Worm (Caenorhabditis elegans) whole organism, L4 larva: ENCODE data around the gene lsy-27.

Experiments
- D1046.2 ChIP-seq: fragments of 200-800 bp; sonication (Bioruptor generic); IDR thresholded peaks from 2 replicates; pipeline ENCODE4 v1.3.6; 2022; ENCODE audit warnings: missing genetic modification characterization, missing compliant biosample characterization
- F10B5.3 ChIP-seq: sonication (generic microtip); optimal IDR thresholded peaks from 2 replicates; lab custom pipeline; 2016; ENCODE audit warnings: mild to moderate bottlenecking, missing genetic modification characterization, missing compliant biosample characterization
- F26F4.8 ChIP-seq: fragments of 200-800 bp; sonication (Bioruptor generic); conservative IDR thresholded peaks from 2 replicates; pipeline ENCODE4 v1.3.6; 2022; ENCODE audit warnings: missing genetic modification characterization, missing compliant biosample characterization
- F37D6.2 ChIP-seq: sonication (generic microtip); optimal IDR thresholded peaks from 2 replicates; lab custom pipeline; 2016; ENCODE audit warnings: mild to moderate bottlenecking, missing genetic modification characterization, missing compliant biosample characterization
- T26A8.4 ChIP-seq: fragments of 200-800 bp; sonication (Bioruptor generic); IDR thresholded peaks from 2 replicates; pipeline ENCODE4 v1.3.6; 2022; ENCODE audit warnings: missing genetic modification characterization, missing compliant biosample characterization
- Y48G9A.11 ChIP-seq: fragments of 200-800 bp; sonication (Bioruptor generic); IDR thresholded peaks from 2 replicates; pipeline ENCODE4 v1.3.6; 2022; ENCODE audit warnings: missing genetic modification reagents, missing genetic modification characterization, missing compliant biosample characterization
- Y5F2A.4 ChIP-seq: fragments of 200-800 bp; sonication (Bioruptor generic); optimal IDR thresholded peaks from 2 replicates; lab custom pipeline; 2018; ENCODE audit warnings: mild to moderate bottlenecking, missing genetic modification characterization, missing compliant biosample characterization
- ama-1 ChIP-seq: fragments of 150-350 bp; optimal IDR thresholded peaks from 2 replicates; lab custom pipeline; 2014; ENCODE audit warnings: inconsistent platforms, mixed read lengths
- ceh-82 ChIP-seq: sonication (generic microtip); optimal IDR thresholded peaks from 2 replicates; lab custom pipeline; 2017; ENCODE audit warnings: missing biosample characterization, missing genetic modification characterization
- cey-2 ChIP-seq: sonication (generic microtip); optimal IDR thresholded peaks from 3 replicates; lab custom pipeline; 2017; ENCODE audit warnings: missing genetic modification characterization, mild to moderate bottlenecking, missing compliant biosample characterization, antibody characterized with exemption, borderline replicate concordance; ENCODE audit not compliant: insufficient read depth
- ctbp-1 ChIP-seq: fragments of 200-800 bp; sonication (Bioruptor generic); IDR thresholded peaks from 2 replicates; pipeline ENCODE4 v1.3.6; 2022; ENCODE audit warnings: missing genetic modification reagents, missing genetic modification characterization, missing compliant biosample characterization
- dmd-9 ChIP-seq: fragments of 200-800 bp; sonication (Bioruptor generic); IDR thresholded peaks from 2 replicates; pipeline ENCODE4 v1.3.6; 2022; ENCODE audit warnings: missing genetic modification reagents, missing genetic modification characterization, missing compliant biosample characterization
- dpl-1 ChIP-seq: fragments of 150-350 bp; optimal IDR thresholded peaks from 2 replicates; lab custom pipeline; 2014; ENCODE audit warnings: missing biosample characterization, missing genetic modification reagents, missing genetic modification characterization
- duxl-1 ChIP-seq: sonication (generic microtip); optimal IDR thresholded peaks from 2 replicates; lab custom pipeline; 2016; ENCODE audit warnings: mild to moderate bottlenecking, missing genetic modification characterization, moderate library complexity, missing compliant biosample characterization; ENCODE audit not compliant: poor library complexity
- dve-1 ChIP-seq: sonication (generic microtip); optimal IDR thresholded peaks from 2 replicates; lab custom pipeline; 2017; ENCODE audit warnings: antibody characterized with exemption, mild to moderate bottlenecking, missing genetic modification characterization, missing compliant biosample characterization; ENCODE audit not compliant: insufficient read depth
- fkh-10 ChIP-seq: fragments of 150-350 bp; optimal IDR thresholded peaks from 2 replicates; lab custom pipeline; 2014; ENCODE audit warnings: missing biosample characterization, missing genetic modification reagents, missing genetic modification characterization
- hmg-1.1 ChIP-seq: fragments of 200-800 bp; sonication (Bioruptor generic); IDR thresholded peaks from 2 replicates; pipeline ENCODE4 v1.3.6; 2022; ENCODE audit warnings: missing genetic modification reagents, missing genetic modification characterization, missing compliant biosample characterization
- jun-1 ChIP-seq: fragments of 150-350 bp; optimal IDR thresholded peaks from 2 replicates; lab custom pipeline; 2014; ENCODE audit warnings: missing biosample characterization, missing genetic modification reagents, missing genetic modification characterization
- lim-7 ChIP-seq: fragments of 200-800 bp; sonication (Bioruptor generic); IDR thresholded peaks from 2 replicates; pipeline ENCODE4 v1.3.6; 2022; ENCODE audit warnings: missing genetic modification characterization, missing compliant biosample characterization
- lin-1 ChIP-seq: fragments of 200-800 bp; sonication (Bioruptor generic); IDR thresholded peaks from 2 replicates; pipeline ENCODE4 v1.3.6; 2022; ENCODE audit warnings: missing genetic modification reagents, missing genetic modification characterization, missing compliant biosample characterization
- nhr-10 ChIP-seq: fragments of 150-350 bp; optimal IDR thresholded peaks from 2 replicates; lab custom pipeline; 2014; ENCODE audit warnings: missing biosample characterization, missing genetic modification characterization
- nhr-11 ChIP-seq: fragments of 150-350 bp; optimal IDR thresholded peaks from 2 replicates; lab custom pipeline; 2014; ENCODE audit warnings: missing biosample characterization, missing genetic modification characterization
- nhr-237 ChIP-seq: sonication (generic microtip); optimal IDR thresholded peaks from 2 replicates; lab custom pipeline; 2017; ENCODE audit warnings: missing biosample characterization, missing genetic modification characterization
- nhr-25 ChIP-seq: sonication (generic microtip); optimal IDR thresholded peaks from 2 replicates; lab custom pipeline; 2017; ENCODE audit warnings: missing genetic modification characterization, mild to moderate bottlenecking, missing compliant biosample characterization, antibody characterized with exemption, moderate library complexity, borderline replicate concordance; ENCODE audit not compliant: insufficient read depth
- saeg-2 ChIP-seq: fragments of 200-800 bp; sonication (Bioruptor generic); IDR thresholded peaks from 2 replicates; pipeline ENCODE4 v1.3.6; 2022; ENCODE audit warnings: missing genetic modification reagents, missing genetic modification characterization, missing compliant biosample characterization
- sdz-12 ChIP-seq: fragments of 200-800 bp; sonication (Bioruptor generic); optimal IDR thresholded peaks from 2 replicates; lab custom pipeline; 2018; ENCODE audit warnings: mild to moderate bottlenecking, missing genetic modification characterization, missing compliant biosample characterization
- skn-1 ChIP-seq: fragments of 150-350 bp; optimal IDR thresholded peaks from 2 replicates; lab custom pipeline; 2014; ENCODE audit warnings: missing biosample characterization, missing genetic modification characterization
- tag-97 ChIP-seq: fragments of 200-800 bp; sonication (Bioruptor generic); IDR thresholded peaks from 2 replicates; pipeline ENCODE4 v1.3.6; 2022; ENCODE audit warnings: missing genetic modification characterization, missing compliant biosample characterization
- unc-62 ChIP-seq, 3 experiments: fragments of 150-350 bp in 1 of 3; sonication (generic microtip); optimal IDR thresholded peaks in 2 of 3; peaks in 1 of 3; 1 replicate in 1 of 3; 2 replicates in 2 of 3; lab custom pipeline; 2014 to 2017; ENCODE audit warnings: missing biosample characterization in 3 of 3, missing genetic modification characterization in 3 of 3, missing genetic modification reagents in 3 of 3, missing genotype in 1 of 3
- zfp-3 ChIP-seq: fragments of 200-800 bp; sonication (Bioruptor generic); conservative IDR thresholded peaks from 2 replicates; pipeline ENCODE4 v1.3.6; 2022; ENCODE audit warnings: missing genetic modification reagents, missing genetic modification characterization, missing compliant biosample characterization
- ztf-11 ChIP-seq: fragments of 150-350 bp; optimal IDR thresholded peaks from 2 replicates; lab custom pipeline; 2014; ENCODE audit warnings: missing biosample characterization, missing genetic modification characterization

The lsy-27 gene

ce11 chrV:17317786-17318185, 32.2 kb downstream of the lsy-27 start, which contains the start of gene srz-58 (continued):
- TF ChIP-seq Y48G9A.11 (GFP tag; lab: Robert Waterston, UW) (no peak), F26F4.8 (no peak), F10B5.3 (tag; lab: Kevin White, UChicago) (no peak), ztf-11 (no peak), nhr-237 (tag; lab: Kevin White, UChicago) (no peak), zfp-3 (no peak), hmg-1.1 (no peak), T26A8.4 (GFP tag; lab: Robert Waterston, UW) (no peak), skn-1 (tag; lab: Kevin White, UChicago) (no peak), D1046.2 (GFP tag; lab: Robert Waterston, UW) (no peak), ctbp-1 (GFP tag; lab: Robert Waterston, UW) (no peak), dmd-9 (GFP tag; lab: Robert Waterston, UW) (no peak), lin-1 (GFP tag; lab: Robert Waterston, UW) (0 out of 2 replicates have a peak, but pooled peaks have one; percentile 12), lim-7 (GFP tag; lab: Robert Waterston, UW) (peak; percentile 60; the same call in 1 of the 2 replicates), saeg-2 (no peak), fkh-10 (GFP tag; lab: Kevin White, UChicago) (no peak)
- TF ChIP-seq, all 104 proteins: peak for 8

ce11 chrV:17317297-17317696, 32.7 kb downstream of the lsy-27 start:
- TF ChIP-seq ceh-82 (tag; lab: Kevin White, UChicago) (no peak), nhr-11 (tag; lab: Kevin White, UChicago) (no peak), jun-1 (tag; lab: Kevin White, UChicago) (no peak), unc-62 (GFP tag; optimal IDR thresholded peaks at IDR 0.05 in 1 of 2; lab: Kevin White, UChicago) (peak in 1 of 2 experiments; percentile 91), unc-62 (tag; optimal IDR thresholded peaks at IDR 0.05; lab: Kevin White, UChicago) (no peak), Y5F2A.4 (no peak)
- TF ChIP-seq, all 104 proteins: peak for 1

- TF ChIP-seq tag-97 (GFP tag; lab: Robert Waterston, UW) (no peak), duxl-1 (peak; percentile 90)
These were observed 34.9 kb downstream of the lsy-27 start, which contains the start of gene F31E9.6 for ce11 chrV:17315063-17315462. Gene F31E9.6 (minus strand): TSS chrV:17315153.

DNA sequence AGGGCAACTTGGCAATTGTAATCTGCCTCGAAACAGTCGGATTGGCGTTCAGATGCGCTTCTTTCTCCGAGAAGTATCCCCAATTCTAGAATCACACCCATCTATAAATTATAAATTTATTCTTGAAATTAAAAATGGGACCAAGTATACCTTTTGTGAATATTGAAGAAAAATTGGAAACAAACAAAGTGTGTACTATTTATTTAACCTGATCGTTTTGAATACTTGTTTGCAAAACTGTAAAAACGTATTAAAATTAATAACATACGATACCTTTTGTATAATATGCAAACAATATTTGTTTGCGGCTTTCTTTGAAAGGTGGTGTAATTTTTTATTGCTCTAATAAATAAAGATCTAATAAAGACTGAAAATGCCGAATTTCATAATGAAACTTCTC, 37.6 kb downstream of the lsy-27 start, which contains the start of gene Y61B8B.3:
Y61B8B.3 (minus strand) TSS at position 101 of the 400 bp plus-strand sequence.
- TF ChIP-seq ctbp-1 (GFP tag; lab: Robert Waterston, UW), result no peak
- no peak for TF ChIP-seq F37D6.2 (tag; lab: Kevin White, UChicago)
- no peak for TF ChIP-seq nhr-25 (tag; lab: Kevin White, UChicago)
- no peak for TF ChIP-seq nhr-10 (tag; lab: Kevin White, UChicago)
- TF ChIP-seq saeg-2, result no peak
- TF ChIP-seq cey-2 (tag; lab: Kevin White, UChicago), result no peak

- TF ChIP-seq dve-1 (tag; lab: Kevin White, UChicago) (no peak), dpl-1 (GFP tag; lab: Kevin White, UChicago) (peak; percentile 8), ama-1 (no peak), skn-1 (tag; lab: Kevin White, UChicago) (no peak)
These were observed 42.1 kb downstream of the lsy-27 start for ce11 chrV:17307926-17308325.

DNA sequence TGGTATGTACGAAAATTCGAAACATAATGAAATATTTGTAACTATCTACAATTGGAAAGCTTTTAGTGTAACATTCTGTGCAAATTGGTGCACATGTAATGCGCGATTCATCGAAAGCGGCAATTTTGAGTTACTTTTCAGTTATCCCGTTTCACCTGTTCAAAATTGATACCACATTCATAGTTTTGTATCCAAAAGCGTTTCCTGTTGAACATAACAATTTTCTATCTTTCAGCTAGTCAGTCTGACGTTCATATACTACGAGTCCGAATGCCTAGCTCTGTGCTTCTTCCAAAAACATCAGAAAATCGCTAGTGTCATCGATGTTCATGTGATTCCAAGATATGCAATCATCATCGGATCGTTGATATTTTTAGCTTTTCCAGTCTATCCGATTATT, 46.6 kb downstream of the lsy-27 start:
- TF ChIP-seq sdz-12 (GFP tag; lab: Kevin White, UChicago) (no peak), unc-62 (GFP tag; optimal IDR thresholded peaks at IDR 0.05 in 1 of 2; lab: Kevin White, UChicago) (peak in 1 of 2 experiments; percentile 90), unc-62 (tag; optimal IDR thresholded peaks at IDR 0.05; lab: Kevin White, UChicago) (no peak)
